Worm (Caenorhabditis elegans) whole organism, young adult: ENCODE measurements around the gene Y4C6B.3.

Source experiments
- B0019.2 ChIP-seq: fragments of 200-800 bp; sonication (Bioruptor generic); conservative IDR thresholded peaks from 2 replicates; pipeline ENCODE4 v1.3.6; 2022; ENCODE audit warnings: missing genetic modification reagents, missing genetic modification characterization, missing compliant biosample characterization
- Y53G8AR.9 ChIP-seq: fragments of 200-800 bp; sonication (Bioruptor generic); conservative IDR thresholded peaks from 2 replicates; pipeline ENCODE4 v1.3.6; 2022; ENCODE audit warnings: missing genetic modification reagents, missing genetic modification characterization, missing compliant biosample characterization
- gei-17 ChIP-seq: fragments of 200-800 bp; sonication (Bioruptor generic); optimal IDR thresholded peaks from 2 replicates; lab custom pipeline; 2018; ENCODE audit warnings: mild to moderate bottlenecking, missing genetic modification characterization, missing compliant biosample characterization
- hlh-26 ChIP-seq: fragments of 200-800 bp; sonication (Bioruptor generic); conservative IDR thresholded peaks from 2 replicates; pipeline ENCODE4 v1.3.6; 2022; ENCODE audit warnings: missing genetic modification reagents, missing genetic modification characterization, missing compliant biosample characterization
- lsy-27 ChIP-seq: sonication (generic microtip); optimal IDR thresholded peaks from 2 replicates; lab custom pipeline; 2017; ENCODE audit warnings: missing genetic modification characterization, mild to moderate bottlenecking, missing compliant biosample characterization, antibody characterized with exemption, missing genotype, borderline replicate concordance; ENCODE audit not compliant: insufficient read depth
- madf-8 ChIP-seq: fragments of 200-800 bp; sonication (Bioruptor generic); conservative IDR thresholded peaks from 2 replicates; pipeline ENCODE4 v1.3.6; 2022; ENCODE audit warnings: missing genetic modification reagents, missing genetic modification characterization, missing compliant biosample characterization
- nhr-90 ChIP-seq: sonication (generic microtip); optimal IDR thresholded peaks from 2 replicates; lab custom pipeline; 2016; ENCODE audit warnings: missing genotype, mild to moderate bottlenecking, missing genetic modification characterization, missing compliant biosample characterization
- sdz-38 ChIP-seq: sonication (generic microtip); optimal IDR thresholded peaks from 2 replicates; lab custom pipeline; 2016; ENCODE audit warnings: missing genotype, missing genetic modification characterization, missing compliant biosample characterization
- ztf-22 ChIP-seq: fragments of 200-800 bp; sonication (Bioruptor generic); optimal IDR thresholded peaks from 2 replicates; lab custom pipeline; 2018; ENCODE audit warnings: mild to moderate bottlenecking, missing genetic modification characterization, moderate library complexity, missing compliant biosample characterization

ce11 chrIV:5318835-5319303 is 13.4 kb upstream of the Y4C6B.3 start, which contains the start of gene slc-46A:
- no peak for TF ChIP-seq sdz-38 (tag; lab: Kevin White, UChicago)
- TF ChIP-seq B0019.2: no peak
- no peak for TF ChIP-seq madf-8 (GFP tag; lab: Robert Waterston, UW)
- no peak for TF ChIP-seq nhr-90 (tag; lab: Kevin White, UChicago)
- no peak for TF ChIP-seq Y53G8AR.9
- no peak for TF ChIP-seq ztf-22 (GFP tag; lab: Kevin White, UChicago)
- TF ChIP-seq hlh-26 (GFP tag; lab: Robert Waterston, UW): no peak
- TF ChIP-seq gei-17 (GFP tag; lab: Kevin White, UChicago): no peak
- no peak for TF ChIP-seq lsy-27 (tag; lab: Kevin White, UChicago)
